Fruit fly (Drosophila melanogaster) whole organism, embryonic: ENCODE measurements around the gene CG2931.

Experiments
- Adf1 ChIP-seq: fragments of 200-800 bp; sonication (Bioruptor generic); IDR thresholded peaks from 2 replicates; pipeline ENCODE4 v1.3.6; 2022; ENCODE audit warnings: missing biosample characterization, missing genetic modification characterization
- Blimp-1 ChIP-seq: fragments of 200-800 bp; sonication (Bioruptor generic); optimal IDR thresholded peaks from 3 replicates; lab custom pipeline; 2018; ENCODE audit warnings: missing biosample characterization, missing genetic modification characterization, mild to moderate bottlenecking, moderate library complexity, missing genetic modification reagents
- CG10462 ChIP-seq: fragments of 200-800 bp; sonication (Bioruptor generic); optimal IDR thresholded peaks from 2 replicates; lab custom pipeline; 2016; ENCODE audit warnings: missing biosample characterization, missing genetic modification characterization
- CG10959 ChIP-seq: fragments of 200-800 bp; sonication (Bioruptor generic); IDR thresholded peaks from 2 replicates; pipeline ENCODE4 v1.3.6; 2022; ENCODE audit warnings: missing biosample characterization, missing genetic modification characterization
- CG11247 ChIP-seq: fragments of 200-800 bp; sonication (Bioruptor generic); IDR thresholded peaks from 2 replicates; pipeline ENCODE4 v1.3.6; 2022; ENCODE audit warnings: missing biosample characterization, missing genetic modification characterization
- CG11398 ChIP-seq: fragments of 200-800 bp; sonication (Bioruptor generic); optimal IDR thresholded peaks from 2 replicates; lab custom pipeline; 2016; ENCODE audit warnings: missing biosample characterization, missing genetic modification characterization
- CG12659 ChIP-seq: fragments of 200-800 bp; sonication (Bioruptor generic); optimal IDR thresholded peaks from 3 replicates; lab custom pipeline; 2017; ENCODE audit warnings: mild to moderate bottlenecking, missing biosample characterization, missing genetic modification reagents, missing genetic modification characterization
- CG14710 ChIP-seq: fragments of 200-800 bp; sonication (Bioruptor generic); optimal IDR thresholded peaks from 3 replicates; lab custom pipeline; 2019; ENCODE audit warnings: missing biosample characterization, mild to moderate bottlenecking, missing genetic modification characterization, moderate library complexity
- CG17328 ChIP-seq: fragments of 200-800 bp; sonication (Bioruptor generic); IDR thresholded peaks from 2 replicates; pipeline ENCODE4 v1.3.6; 2022; ENCODE audit warnings: missing biosample characterization, missing genetic modification characterization
- CG1792 ChIP-seq: fragments of 200-800 bp; sonication (Bioruptor generic); optimal IDR thresholded peaks from 2 replicates; lab custom pipeline; 2016; ENCODE audit warnings: missing biosample characterization, missing genetic modification characterization
- CG18764 ChIP-seq: fragments of 200-800 bp; sonication (Bioruptor generic); optimal IDR thresholded peaks from 3 replicates; lab custom pipeline; 2016; ENCODE audit warnings: missing biosample characterization, missing genetic modification characterization
- CG32772 ChIP-seq: fragments of 200-800 bp; sonication (Bioruptor generic); IDR thresholded peaks from 2 replicates; pipeline ENCODE4 v1.3.6; 2022; ENCODE audit warnings: missing biosample characterization, missing genetic modification characterization
- CG34224 ChIP-seq: fragments of 200-800 bp; sonication (Bioruptor generic); IDR thresholded peaks from 3 replicates; pipeline ENCODE4 v1.3.6; 2022; ENCODE audit warnings: missing biosample characterization, missing genetic modification characterization; ENCODE audit not compliant: partially characterized antibody
- CG4424 ChIP-seq: fragments of 200-800 bp; sonication (Bioruptor generic); optimal IDR thresholded peaks from 3 replicates; lab custom pipeline; 2016; ENCODE audit warnings: missing biosample characterization, missing genetic modification characterization
- CG4854 ChIP-seq: fragments of 200-800 bp; sonication (Bioruptor generic); optimal IDR thresholded peaks from 2 replicates; lab custom pipeline; 2016; ENCODE audit warnings: missing biosample characterization, missing genetic modification characterization, inconsistent platforms
- CG7556 ChIP-seq: fragments of 200-800 bp; sonication (Bioruptor generic); optimal IDR thresholded peaks from 2 replicates; lab custom pipeline; 2017; ENCODE audit warnings: missing biosample characterization, mild to moderate bottlenecking, missing genetic modification characterization
- CG8290 ChIP-seq, 3 experiments: fragments of 200-800 bp; sonication (Bioruptor generic); optimal IDR thresholded peaks; 2 replicates each; lab custom pipeline; 2016 to 2019; ENCODE audit warnings: missing biosample characterization in 3 of 3, missing genetic modification characterization in 3 of 3, mild to moderate bottlenecking in 2 of 3, moderate library complexity in 1 of 3
- CG9727 ChIP-seq: fragments of 200-800 bp; sonication (Bioruptor generic); optimal IDR thresholded peaks from 3 replicates; lab custom pipeline; 2017; ENCODE audit warnings: missing biosample characterization, mild to moderate bottlenecking, missing genetic modification characterization
- Camta ChIP-seq: fragments of 200-800 bp; sonication (Bioruptor generic); optimal IDR thresholded peaks from 2 replicates; lab custom pipeline; 2016; ENCODE audit warnings: missing biosample characterization, missing genetic modification characterization
- Drgx ChIP-seq: fragments of 200-800 bp; sonication (Bioruptor generic); IDR thresholded peaks from 2 replicates; pipeline ENCODE4 v1.3.6; 2022; ENCODE audit warnings: missing biosample characterization, missing genetic modification characterization
- Fer2 ChIP-seq: fragments of 200-800 bp; sonication (Bioruptor generic); optimal IDR thresholded peaks from 2 replicates; lab custom pipeline; 2018; ENCODE audit warnings: missing biosample characterization, mild to moderate bottlenecking, missing genetic modification characterization, moderate library complexity
- HLHmδ ChIP-seq: fragments of 200-800 bp; sonication (Bioruptor generic); optimal IDR thresholded peaks from 2 replicates; lab custom pipeline; 2018; ENCODE audit warnings: missing biosample characterization, mild to moderate bottlenecking, missing genetic modification characterization, moderate library complexity
- Hsf ChIP-seq: fragments of 200-800 bp; sonication (Bioruptor generic); optimal IDR thresholded peaks from 3 replicates; lab custom pipeline; 2016; ENCODE audit warnings: missing biosample characterization, missing genetic modification characterization
- MESR4 ChIP-seq: fragments of 200-800 bp; sonication (Bioruptor generic); optimal IDR thresholded peaks from 2 replicates; lab custom pipeline; 2018; ENCODE audit warnings: missing biosample characterization, mild to moderate bottlenecking, missing genetic modification characterization, moderate library complexity
- Rfx ChIP-seq: fragments of 200-800 bp; sonication (Bioruptor generic); IDR thresholded peaks from 2 replicates; pipeline ENCODE4 v1.3.6; 2022; ENCODE audit warnings: missing biosample characterization, missing genetic modification characterization
- Scr ChIP-seq: fragments of 200-800 bp; sonication (Bioruptor generic); IDR thresholded peaks from 2 replicates; pipeline ENCODE4 v1.3.6; 2022; ENCODE audit warnings: missing biosample characterization, missing genetic modification characterization; ENCODE audit not compliant: partially characterized antibody
- Sry-β ChIP-seq: fragments of 200-800 bp; sonication (Bioruptor generic); optimal IDR thresholded peaks from 2 replicates; lab custom pipeline; 2018; ENCODE audit warnings: missing biosample characterization, mild to moderate bottlenecking, missing genetic modification characterization, moderate library complexity
- Tbp ChIP-seq: fragments of >200 bp; optimal IDR thresholded peaks from 2 replicates; lab custom pipeline; 2018; ENCODE audit warnings: missing biosample characterization, missing genetic modification characterization
- Trl ChIP-seq, 3 experiments: fragments of >200 bp in 2 of 3; fragments of 200-800 bp in 1 of 3; sonication (Bioruptor generic) in 1 of 3; optimal IDR thresholded peaks; 2 replicates in 1 of 3; 3 replicates in 2 of 3; lab custom pipeline; 2016 to 2017; ENCODE audit warnings: missing biosample characterization in 1 of 3, missing genetic modification characterization in 1 of 3
- bab2 ChIP-seq: fragments of 200-800 bp; sonication (Bioruptor generic); optimal IDR thresholded peaks from 2 replicates; lab custom pipeline; 2016; ENCODE audit warnings: missing biosample characterization, missing genetic modification characterization
- bbx ChIP-seq: fragments of 200-800 bp; sonication (Bioruptor generic); IDR thresholded peaks from 2 replicates; pipeline ENCODE4 v1.3.6; 2022; ENCODE audit warnings: missing biosample characterization, missing genetic modification characterization; ENCODE audit not compliant: partially characterized antibody
- dati ChIP-seq: fragments of 200-800 bp; sonication (Bioruptor generic); IDR thresholded peaks from 2 replicates; pipeline ENCODE4 v1.3.6; 2022; ENCODE audit warnings: missing biosample characterization, missing genetic modification characterization
- grn ChIP-seq: fragments of 200-800 bp; sonication (Bioruptor generic); optimal IDR thresholded peaks from 3 replicates; lab custom pipeline; 2017; ENCODE audit warnings: missing biosample characterization, missing genetic modification characterization
- h ChIP-seq: fragments of >200 bp; optimal IDR thresholded peaks from 2 replicates; lab custom pipeline; 2017
- lmd ChIP-seq: fragments of 200-800 bp; sonication (Bioruptor generic); IDR thresholded peaks from 2 replicates; pipeline ENCODE4 v1.3.6; 2022; ENCODE audit warnings: missing biosample characterization, missing genetic modification characterization
- oc ChIP-seq: fragments of 200-800 bp; sonication (Bioruptor generic); optimal IDR thresholded peaks from 2 replicates; lab custom pipeline; 2018; ENCODE audit warnings: missing biosample characterization, mild to moderate bottlenecking, missing genetic modification characterization, moderate library complexity
- org-1 ChIP-seq: fragments of 200-800 bp; sonication (Bioruptor generic); optimal IDR thresholded peaks from 2 replicates; lab custom pipeline; 2017; ENCODE audit warnings: missing biosample characterization, missing genetic modification characterization
- pan ChIP-seq, 4 experiments: fragments of >200 bp in 3 of 4; fragments of 200-800 bp in 1 of 4; sonication (Bioruptor generic) in 1 of 4; optimal IDR thresholded peaks in 3 of 4; IDR thresholded peaks in 1 of 4; 2 replicates each; pipeline versions ENCODE4 v1.3.6 to Lab custom; 2017 to 2022; ENCODE audit warnings: missing biosample characterization in 2 of 4, missing genetic modification characterization in 2 of 4, mixed read lengths in 1 of 4
- peb ChIP-seq: fragments of 200-800 bp; sonication (Bioruptor generic); IDR thresholded peaks from 2 replicates; pipeline ENCODE4 v1.3.6; 2022; ENCODE audit warnings: missing biosample characterization, missing genetic modification characterization
- prd ChIP-seq, 3 experiments: fragments of >200 bp in 2 of 3; fragments of 200-800 bp in 1 of 3; sonication (Bioruptor generic) in 1 of 3; optimal IDR thresholded peaks in 2 of 3; IDR thresholded peaks in 1 of 3; 2 replicates in 2 of 3; 3 replicates in 1 of 3; pipeline versions ENCODE4 v1.3.6 to Lab custom; 2017 to 2022; ENCODE audit warnings: missing biosample characterization in 1 of 3, missing genetic modification characterization in 1 of 3
- sd ChIP-seq: fragments of 200-800 bp; sonication (Bioruptor generic); optimal IDR thresholded peaks from 3 replicates; lab custom pipeline; 2018; ENCODE audit warnings: missing biosample characterization, mild to moderate bottlenecking, missing genetic modification characterization, moderate library complexity
- sima ChIP-seq: fragments of 200-800 bp; sonication (Bioruptor generic); optimal IDR thresholded peaks from 2 replicates; lab custom pipeline; 2016; ENCODE audit warnings: missing biosample characterization, missing genetic modification characterization
- sqz ChIP-seq: fragments of 200-800 bp; sonication (Bioruptor generic); optimal IDR thresholded peaks from 3 replicates; lab custom pipeline; 2018; ENCODE audit warnings: missing biosample characterization, mild to moderate bottlenecking, missing genetic modification characterization
- ssp ChIP-seq: fragments of 200-800 bp; sonication (Bioruptor generic); IDR thresholded peaks from 2 replicates; pipeline ENCODE4 v1.3.6; 2022; ENCODE audit warnings: missing biosample characterization, missing genetic modification characterization
- tap ChIP-seq: fragments of 200-800 bp; optimal IDR thresholded peaks from 3 replicates; lab custom pipeline; 2019; ENCODE audit warnings: missing biosample characterization, mild to moderate bottlenecking, missing genetic modification characterization, moderate library complexity
- tio ChIP-seq: fragments of 200-800 bp; sonication (Bioruptor generic); optimal IDR thresholded peaks from 2 replicates; lab custom pipeline; 2017; ENCODE audit warnings: missing biosample characterization, missing genetic modification characterization, inconsistent platforms
- trem ChIP-seq: fragments of 200-800 bp; optimal IDR thresholded peaks from 3 replicates; lab custom pipeline; 2019; ENCODE audit warnings: missing biosample characterization, mild to moderate bottlenecking, missing genetic modification characterization, moderate library complexity
- unpg ChIP-seq: fragments of 200-800 bp; sonication (Bioruptor generic); optimal IDR thresholded peaks from 3 replicates; lab custom pipeline; 2018; ENCODE audit warnings: missing biosample characterization, mild to moderate bottlenecking, missing genetic modification characterization, moderate library complexity
- wor ChIP-seq: fragments of 200-800 bp; sonication (Bioruptor generic); IDR thresholded peaks from 2 replicates; pipeline ENCODE4 v1.3.6; 2022; ENCODE audit warnings: missing biosample characterization, missing genetic modification characterization

Gene CG2931

DNA sequence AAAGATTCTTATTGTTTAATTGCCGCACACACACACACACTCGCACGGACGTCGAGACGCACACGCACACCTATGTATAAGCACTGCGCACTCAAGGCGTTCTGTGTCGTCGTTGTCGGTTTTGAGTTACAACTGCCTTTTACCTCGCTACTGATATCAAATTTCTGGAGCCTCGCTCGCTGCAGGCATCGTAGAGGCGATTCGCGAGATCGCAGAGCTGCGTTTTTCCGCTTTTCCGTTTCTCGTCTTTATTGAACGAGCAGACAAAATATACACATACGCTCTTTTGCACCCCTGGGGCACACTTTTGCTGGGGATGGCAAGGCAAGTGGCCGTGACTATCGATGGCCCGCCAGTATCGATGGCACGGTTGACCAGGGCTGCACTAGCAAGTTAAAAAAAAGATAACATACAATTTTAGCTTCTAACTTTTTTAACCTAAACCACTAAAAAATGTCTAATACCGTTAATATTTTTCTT lies 20.9 kb downstream of the CG2931 start, which contains the start of gene CG2519 (continued):
- peak; percentile 64 for TF ChIP-seq CG11247 (GFP tag; lab: Robert Waterston, UW)
- TF ChIP-seq trem (tag; lab: Kevin White, UChicago) = peak; percentile 55
- no peak for TF ChIP-seq tap (tag; lab: Kevin White, UChicago)
- TF ChIP-seq lmd (GFP tag; lab: Robert Waterston, UW) = no peak
- no peak for TF ChIP-seq HLHmδ (GFP tag; lab: Kevin White, UChicago)
- peak; percentile 100 for TF ChIP-seq MESR4 (GFP tag; lab: Kevin White, UChicago)
- no peak for TF ChIP-seq Trl (optimal IDR thresholded peaks at IDR 0.05; lab: Kevin White, UChicago)
- TF ChIP-seq Trl (GFP tag; optimal IDR thresholded peaks at IDR 0.05; lab: Kevin White, UChicago) = peak; percentile 61
- TF ChIP-seq CG4424 (GFP tag; lab: Kevin White, UChicago) = peak; percentile 48
- TF ChIP-seq Adf1 (GFP tag; lab: Robert Waterston, UW) = peak; percentile 69
- peak; percentile 18 for TF ChIP-seq org-1
- TF ChIP-seq grn (GFP tag; lab: Kevin White, UChicago) = no peak
- TF ChIP-seq Sry-β = peak; percentile 74
- TF ChIP-seq CG10462 (GFP tag; lab: Kevin White, UChicago) = peak; percentile 15
- TF ChIP-seq sqz = no peak
- TF ChIP-seq tio = no peak
- no peak; the same call in 1 of the 2 replicates for TF ChIP-seq CG32772 (GFP tag; lab: Robert Waterston, UW)
- peak; percentile 34; the same call in 1 of the 2 replicates for TF ChIP-seq CG10959 (GFP tag; lab: Robert Waterston, UW)
- TF ChIP-seq Blimp-1 (GFP tag; lab: Kevin White, UChicago) = no peak
- TF ChIP-seq CG4854 = no peak
- peak; percentile 55 for TF ChIP-seq bab2
- no peak for TF ChIP-seq Tbp
- peak; percentile 52 for TF ChIP-seq CG1792
- no peak for TF ChIP-seq sd (tag; lab: Kevin White, UChicago)
- peak; percentile 82 for TF ChIP-seq CG14710 (tag; lab: Kevin White, UChicago)
- peak; percentile 27 for TF ChIP-seq Fer2 (tag; lab: Kevin White, UChicago)
- TF ChIP-seq Hsf (GFP tag; lab: Kevin White, UChicago) = peak; percentile 63
- TF ChIP-seq CG8290 (GFP tag; optimal IDR thresholded peaks at IDR 0.05; lab: Kevin White, UChicago) = peak; percentile 44
- TF ChIP-seq CG8290 (tag; optimal IDR thresholded peaks at IDR 0.05; lab: Kevin White, UChicago) = no peak
- TF ChIP-seq Drgx = peak; percentile 4; the same call in 1 of the 2 replicates
- peak; percentile 92 for TF ChIP-seq Scr (GFP tag; lab: Robert Waterston, UW)
- peak; percentile 86 for TF ChIP-seq Rfx (GFP tag; lab: Robert Waterston, UW)
- no peak for TF ChIP-seq peb (GFP tag; lab: Robert Waterston, UW)
- TF ChIP-seq CG7556 = no peak
- peak; percentile 74 for TF ChIP-seq CG12659
- TF ChIP-seq oc (tag; lab: Kevin White, UChicago) = no peak
- TF ChIP-seq CG9727 = no peak
- TF ChIP-seq CG17328 = peak; percentile 55
- TF ChIP-seq sima = no peak
- TF ChIP-seq wor (GFP tag; lab: Robert Waterston, UW) = no peak
- no peak for TF ChIP-seq unpg (GFP tag; lab: Kevin White, UChicago)
- TF ChIP-seq prd (optimal IDR thresholded peaks at IDR 0.05; lab: Kevin White, UChicago) = no peak
- peak; percentile 72 for TF ChIP-seq prd (GFP tag; IDR thresholded peaks at IDR 0.05; lab: Robert Waterston, UW)
- TF ChIP-seq CG11398 (GFP tag; lab: Kevin White, UChicago) = no peak
- TF ChIP-seq CG34224 (GFP tag; lab: Robert Waterston, UW) = peak; percentile 81
- TF ChIP-seq ssp (GFP tag; lab: Robert Waterston, UW) = 0 out of 2 replicates have a peak, but pooled peaks have one; percentile 29
- TF ChIP-seq CG18764 (GFP tag; lab: Kevin White, UChicago) = peak; percentile 61
- no peak for TF ChIP-seq Camta (GFP tag; lab: Kevin White, UChicago)
- TF ChIP-seq h = no peak
- no peak for TF ChIP-seq pan (optimal IDR thresholded peaks at IDR 0.05; lab: Kevin White, UChicago)
- TF ChIP-seq pan (GFP tag; optimal IDR thresholded peaks at IDR 0.05 in 1 of 2, IDR thresholded peaks at IDR 0.05 in 1 of 2) = peak in 1 of 2 experiments; percentile 51
- TF ChIP-seq bbx (GFP tag; lab: Robert Waterston, UW) = peak; percentile 98
- peak; percentile 55; the same call in 1 of the 2 replicates for TF ChIP-seq dati (GFP tag; lab: Robert Waterston, UW)
